Fruit fly (Drosophila melanogaster): ENCODE data around the gene CG33271.

Gene CG33271

dm6 chr3L:11539511-11540329 is 37.6 kb downstream of the CG33271 start (continued):
- peak in 1 of 2 experiments; percentile 72 for TF ChIP-seq Pdp1 (GFP tag; optimal IDR thresholded peaks at IDR 0.05)

- TF ChIP-seq NFAT (GFP tag; IDR thresholded peaks at IDR 0.05) (peak; percentile 47), cg (GFP tag; optimal IDR thresholded peaks at IDR 0.05) (peak; percentile 65), CG2129 (GFP tag; IDR thresholded peaks at IDR 0.05; ENCODE audit: partially characterized antibody) (no peak), CG2120 (GFP tag; optimal IDR thresholded peaks at IDR 0.05) (peak; percentile 33), Vsx1 (GFP tag; optimal IDR thresholded peaks at IDR 0.05) (peak; percentile 14), bcd (GFP tag; optimal IDR thresholded peaks at IDR 0.05) (peak; percentile 2), D19B (GFP tag; optimal IDR thresholded peaks at IDR 0.05) (peak; percentile 74), CG10543 (GFP tag; optimal IDR thresholded peaks at IDR 0.05) (peak; percentile 15), CG17568 (GFP tag; optimal IDR thresholded peaks at IDR 0.05) (no peak), CG31365 (tag; optimal IDR thresholded peaks at IDR 0.05) (no peak), sens (GFP tag) (peak; percentile 3), Blimp-1 (GFP tag; optimal IDR thresholded peaks at IDR 0.05) (peak; percentile 0), sug (tag; optimal IDR thresholded peaks at IDR 0.05) (no peak), Eip74EF (GFP tag; optimal IDR thresholded peaks at IDR 0.05) (peak in 1 of 2 experiments; percentile 4), CG32532 (GFP tag; IDR thresholded peaks at IDR 0.05) (0 out of 2 replicates have a peak, but pooled peaks have one; percentile 9), chinmo (GFP tag; IDR thresholded peaks at IDR 0.05; ENCODE audit: partially characterized antibody) (0 out of 4 replicates have a peak, but pooled peaks have one; percentile 75), abd-A (tag; optimal IDR thresholded peaks at IDR 0.05) (peak; percentile 62), Drgx (GFP tag; IDR thresholded peaks at IDR 0.05) (0 out of 2 replicates have a peak, but pooled peaks have one; percentile 23), Fer3 (tag; optimal IDR thresholded peaks at IDR 0.05) (no peak), CG11695 (GFP tag; IDR thresholded peaks at IDR 0.05) (0 out of 3 replicates have a peak, but pooled peaks have one; percentile 22), CG10147 (GFP tag; optimal IDR thresholded peaks at IDR 0.05) (no peak), CG14441 (GFP tag; IDR thresholded peaks at IDR 0.05) (0 out of 2 replicates have a peak, but pooled peaks have one; percentile 8), tna (GFP tag; IDR thresholded peaks at IDR 0.05; ENCODE audit: partially characterized antibody) (0 out of 2 replicates have a peak, but pooled peaks have one; percentile 26), crp (GFP tag; optimal IDR thresholded peaks at IDR 0.05) (peak in 1 of 2 experiments; percentile 17), kay (GFP tag; optimal IDR thresholded peaks at IDR 0.05) (peak; percentile 79), gem (tag; optimal IDR thresholded peaks at IDR 0.05) (peak; percentile 15), CkIIα-i1 (GFP tag; IDR thresholded peaks at IDR 0.05) (no peak), exex (tag; optimal IDR thresholded peaks at IDR 0.05) (no peak), oc (tag; optimal IDR thresholded peaks at IDR 0.05) (peak; percentile 23), CG6791 (GFP tag; IDR thresholded peaks at IDR 0.05; ENCODE audit: partially characterized antibody) (0 out of 3 replicates have a peak, but pooled peaks have one; percentile 8), CG9932 (GFP tag; IDR thresholded peaks at IDR 0.05) (peak; percentile 10; the same call in 1 of the 2 replicates), Xrp1 (GFP tag; IDR thresholded peaks at IDR 0.05) (peak; percentile 16; the same call in 1 of the 2 replicates), CG12769 (tag; optimal IDR thresholded peaks at IDR 0.05) (peak; percentile 38), kni (GFP tag; optimal IDR thresholded peaks at IDR 0.05) (peak; percentile 52), Med (GFP tag) (peak; percentile 77), trh (GFP tag; optimal IDR thresholded peaks at IDR 0.05) (no peak), CG14014 (GFP tag; IDR thresholded peaks at IDR 0.05) (peak; percentile 25; the same call in 1 of the 2 replicates), CG2678 (tag; optimal IDR thresholded peaks at IDR 0.05) (no peak), HLH54F (GFP tag; optimal IDR thresholded peaks at IDR 0.05) (no peak), row (GFP tag; IDR thresholded peaks at IDR 0.05) (peak; percentile 17; the same call in 2 of the 3 replicates), Optix (GFP tag; IDR thresholded peaks at IDR 0.05) (no peak), CG13894 (tag; optimal IDR thresholded peaks at IDR 0.05) (peak; percentile 36)
Observed at dm6 chr3L:11536767-11537419, 40.4 kb downstream of the CG33271 start.

All from whole organism, embryonic.